Worm (Caenorhabditis elegans): ENCODE results near the gene daf-4.

Gene daf-4

ce11 chrIII:5595445-5595844 lies 29.5 kb upstream of the daf-4 start, which contains the start of gene ced-6:
Gene ced-6 (plus strand): TSS chrIII:5595771.
- no peak for TF ChIP-seq ztf-6 (GFP tag; IDR thresholded peaks at IDR 0.05)

ce11 chrIII:5599958-5600357 lies 25.0 kb upstream of the daf-4 start, which contains the start of gene wdr-37:
Gene wdr-37 (minus strand): TSS chrIII:5600058.
- TF ChIP-seq let-526 (GFP tag; IDR thresholded peaks at IDR 0.05) (no peak), gei-17 (GFP tag; optimal IDR thresholded peaks at IDR 0.05) (no peak)

- TF ChIP-seq K12H6.12 (tag; optimal IDR thresholded peaks at IDR 0.05) (peak; percentile 56), somi-1 (GFP tag; optimal IDR thresholded peaks at IDR 0.05) (peak; percentile 76), dpff-1 (tag; optimal IDR thresholded peaks at IDR 0.05) (peak; percentile 78), zfh-2 (GFP tag; conservative IDR thresholded peaks at IDR 0.05) (peak; percentile 51; the same call in 1 of the 2 replicates), ZK185.1 (tag; optimal IDR thresholded peaks at IDR 0.05; ENCODE audit: poor library complexity, severe bottlenecking) (peak; percentile 86), F57C9.4 (tag; optimal IDR thresholded peaks at IDR 0.05) (peak; percentile 57), Y95B8A.8 (GFP tag; IDR thresholded peaks at IDR 0.05) (peak; percentile 71; the same call in 1 of the 2 replicates), dox-1 (GFP tag; IDR thresholded peaks at IDR 0.05) (peak; percentile 84), nfya-2 (GFP tag; IDR thresholded peaks at IDR 0.05) (0 out of 2 replicates have a peak, but pooled peaks have one; percentile 67), bed-1 (GFP tag; IDR thresholded peaks at IDR 0.05) (0 out of 2 replicates have a peak, but pooled peaks have one; percentile 59), mel-28 (tag; optimal IDR thresholded peaks at IDR 0.05; ENCODE audit: borderline replicate concordance) (no peak), Y56A3A.18 (GFP tag; IDR thresholded peaks at IDR 0.05) (peak; percentile 92), Y67H2A.10 (GFP tag; conservative IDR thresholded peaks at IDR 0.05) (no peak), ekl-4 (GFP tag; IDR thresholded peaks at IDR 0.05) (peak; percentile 77; the same call in 1 of the 2 replicates), unc-62 (GFP tag; optimal IDR thresholded peaks at IDR 0.05) (no peak), unc-130 (GFP tag; optimal IDR thresholded peaks at IDR 0.05) (peak; percentile 84), lsl-1 (GFP tag; optimal IDR thresholded peaks at IDR 0.05) (peak; percentile 78), sea-2 (GFP tag; IDR thresholded peaks at IDR 0.05) (no peak), nhr-80 (tag; optimal IDR thresholded peaks at IDR 0.05) (peak; percentile 50), die-1 (tag; optimal IDR thresholded peaks at IDR 0.05) (peak; percentile 88), attf-6 (GFP tag; IDR thresholded peaks at IDR 0.05) (0 out of 2 replicates have a peak, but pooled peaks have one; percentile 72), ccch-3 (GFP tag; optimal IDR thresholded peaks at IDR 0.05) (no peak), him-1 (tag; optimal IDR thresholded peaks at IDR 0.05) (peak; percentile 52), ztf-3 (GFP tag; optimal IDR thresholded peaks at IDR 0.05) (peak; percentile 74), lag-1 (GFP tag; IDR thresholded peaks at IDR 0.05) (no peak), F33H1.4 (GFP tag; IDR thresholded peaks at IDR 0.05) (peak; percentile 70), F10E7.11 (tag; optimal IDR thresholded peaks at IDR 0.05) (peak; percentile 81), ceh-79 (tag; optimal IDR thresholded peaks at IDR 0.05) (peak; percentile 65), zim-3 (tag; optimal IDR thresholded peaks at IDR 0.05) (peak; percentile 87), F57A8.1 (GFP tag; optimal IDR thresholded peaks at IDR 0.05) (peak; percentile 57), aptf-3 (GFP tag; IDR thresholded peaks at IDR 0.05) (peak; percentile 64; the same call in 1 of the 2 replicates), B0019.2 (GFP tag; conservative IDR thresholded peaks at IDR 0.05) (peak; percentile 54), ceh-91 (GFP tag; IDR thresholded peaks at IDR 0.05) (peak; percentile 47), lsy-27 (tag; optimal IDR thresholded peaks at IDR 0.05; ENCODE audit: borderline replicate concordance, insufficient read depth) (no peak), ztf-22 (GFP tag; optimal IDR thresholded peaks at IDR 0.05) (peak; percentile 71), sdz-38 (tag; optimal IDR thresholded peaks at IDR 0.05) (no peak), snpc-1.3 (tag; optimal IDR thresholded peaks at IDR 0.05; ENCODE audit: insufficient read depth) (peak; percentile 86), madf-8 (GFP tag; conservative IDR thresholded peaks at IDR 0.05) (peak; percentile 19; the same call in 1 of the 2 replicates), B0035.1 (tag; optimal IDR thresholded peaks at IDR 0.05) (peak; percentile 36), cebp-2 (GFP tag; IDR thresholded peaks at IDR 0.05) (peak; percentile 91; the same call in 1 of the 2 replicates), nhr-27 (tag; optimal IDR thresholded peaks at IDR 0.05) (peak; percentile 41)
These were observed 22.9 kb upstream of the daf-4 start for ce11 chrIII:5601999-5602398.

All from whole organism, young adult.